Worm (Caenorhabditis elegans) whole organism, L4 larva: ENCODE data around the gene C05E4.15.
A peak's percentile ranks its signal among the peaks of the same experiment; 100 is the strongest.

ENCODE experiments used
- F10B5.3 ChIP-seq: sonication (generic microtip); optimal IDR thresholded peaks from 2 replicates; lab custom pipeline; 2016; ENCODE audit warnings: mild to moderate bottlenecking, missing genetic modification characterization, missing compliant biosample characterization
- F26F4.8 ChIP-seq: fragments of 200-800 bp; sonication (Bioruptor generic); conservative IDR thresholded peaks from 2 replicates; pipeline ENCODE4 v1.3.6; 2022; ENCODE audit warnings: missing genetic modification characterization, missing compliant biosample characterization
- F37D6.2 ChIP-seq: sonication (generic microtip); optimal IDR thresholded peaks from 2 replicates; lab custom pipeline; 2016; ENCODE audit warnings: mild to moderate bottlenecking, missing genetic modification characterization, missing compliant biosample characterization
- R02D3.7 ChIP-seq: fragments of 150-350 bp; sonication (generic microtip); optimal IDR thresholded peaks from 3 replicates; lab custom pipeline; 2014; ENCODE audit warnings: missing biosample characterization, missing genetic modification characterization
- T20F7.1 ChIP-seq: fragments of 200-800 bp; sonication (Bioruptor generic); optimal IDR thresholded peaks from 2 replicates; lab custom pipeline; 2018; ENCODE audit warnings: mild to moderate bottlenecking, missing genetic modification characterization, missing compliant biosample characterization
- T26A8.4 ChIP-seq: fragments of 200-800 bp; sonication (Bioruptor generic); IDR thresholded peaks from 2 replicates; pipeline ENCODE4 v1.3.6; 2022; ENCODE audit warnings: missing genetic modification characterization, missing compliant biosample characterization
- ZK546.5 ChIP-seq, 2 experiments: sonication (generic microtip); optimal IDR thresholded peaks; 2 replicates each; lab custom pipeline; 2017; ENCODE audit warnings: missing biosample characterization in 2 of 2, missing genetic modification characterization in 2 of 2
- arid-1 ChIP-seq: fragments of 200-800 bp; sonication (Bioruptor generic); conservative IDR thresholded peaks from 2 replicates; pipeline ENCODE4 v1.3.6; 2022; ENCODE audit warnings: missing genetic modification reagents, missing genetic modification characterization, missing compliant biosample characterization
- attf-4 ChIP-seq: sonication (generic microtip); optimal IDR thresholded peaks from 3 replicates; lab custom pipeline; 2017; ENCODE audit warnings: missing biosample characterization, missing genetic modification characterization
- ceh-28 ChIP-seq: fragments of 150-350 bp; optimal IDR thresholded peaks from 2 replicates; lab custom pipeline; 2014; ENCODE audit warnings: missing biosample characterization, missing genetic modification reagents, missing genetic modification characterization
- ceh-32 ChIP-seq: sonication (generic microtip); optimal IDR thresholded peaks from 2 replicates; lab custom pipeline; 2016; ENCODE audit warnings: mild to moderate bottlenecking, missing genetic modification characterization, missing compliant biosample characterization; ENCODE audit not compliant: poor library complexity
- ceh-82 ChIP-seq: sonication (generic microtip); optimal IDR thresholded peaks from 2 replicates; lab custom pipeline; 2017; ENCODE audit warnings: missing biosample characterization, missing genetic modification characterization
- cey-2 ChIP-seq: sonication (generic microtip); optimal IDR thresholded peaks from 3 replicates; lab custom pipeline; 2017; ENCODE audit warnings: missing genetic modification characterization, mild to moderate bottlenecking, missing compliant biosample characterization, antibody characterized with exemption, borderline replicate concordance; ENCODE audit not compliant: insufficient read depth
- daf-16 ChIP-seq, 3 experiments: sonication (generic microtip); optimal IDR thresholded peaks; 2 replicates each; lab custom pipeline; 2016 to 2017; ENCODE audit warnings: missing genetic modification characterization in 3 of 3, missing genetic modification reagents in 3 of 3, mild to moderate bottlenecking in 2 of 3, missing compliant biosample characterization in 2 of 3, missing biosample characterization in 1 of 3, moderate library complexity in 1 of 3
- dmd-8 ChIP-seq: fragments of 200-800 bp; sonication (Bioruptor generic); IDR thresholded peaks from 2 replicates; pipeline ENCODE4 v1.3.6; 2022; ENCODE audit warnings: missing genetic modification characterization, missing compliant biosample characterization
- dmd-9 ChIP-seq: fragments of 200-800 bp; sonication (Bioruptor generic); IDR thresholded peaks from 2 replicates; pipeline ENCODE4 v1.3.6; 2022; ENCODE audit warnings: missing genetic modification reagents, missing genetic modification characterization, missing compliant biosample characterization
- duxl-1 ChIP-seq: sonication (generic microtip); optimal IDR thresholded peaks from 2 replicates; lab custom pipeline; 2016; ENCODE audit warnings: mild to moderate bottlenecking, missing genetic modification characterization, moderate library complexity, missing compliant biosample characterization; ENCODE audit not compliant: poor library complexity
- fkh-10 ChIP-seq: fragments of 150-350 bp; optimal IDR thresholded peaks from 2 replicates; lab custom pipeline; 2014; ENCODE audit warnings: missing biosample characterization, missing genetic modification reagents, missing genetic modification characterization
- gei-8 ChIP-seq: fragments of 200-800 bp; sonication (Bioruptor generic); optimal IDR thresholded peaks from 2 replicates; lab custom pipeline; 2018; ENCODE audit warnings: mild to moderate bottlenecking, missing genetic modification characterization, missing compliant biosample characterization
- hif-1 ChIP-seq, 2 experiments: sonication (generic microtip); optimal IDR thresholded peaks; 2 replicates each; lab custom pipeline; 2016 to 2017; ENCODE audit warnings: missing compliant biosample characterization in 2 of 2, missing genetic modification characterization in 2 of 2, missing genetic modification reagents in 2 of 2, missing genotype in 2 of 2, mild to moderate bottlenecking in 1 of 2
- hlh-11 ChIP-seq: fragments of 200-800 bp; sonication (Bioruptor generic); optimal IDR thresholded peaks from 2 replicates; lab custom pipeline; 2018; ENCODE audit warnings: mild to moderate bottlenecking, missing genetic modification characterization, missing compliant biosample characterization
- hlh-30 ChIP-seq: sonication (generic microtip); optimal IDR thresholded peaks from 2 replicates; lab custom pipeline; 2017; ENCODE audit warnings: antibody characterized with exemption, mild to moderate bottlenecking, missing genetic modification characterization, missing compliant biosample characterization; ENCODE audit not compliant: insufficient read depth
- hmg-1.1 ChIP-seq: fragments of 200-800 bp; sonication (Bioruptor generic); IDR thresholded peaks from 2 replicates; pipeline ENCODE4 v1.3.6; 2022; ENCODE audit warnings: missing genetic modification reagents, missing genetic modification characterization, missing compliant biosample characterization
- lim-7 ChIP-seq: fragments of 200-800 bp; sonication (Bioruptor generic); IDR thresholded peaks from 2 replicates; pipeline ENCODE4 v1.3.6; 2022; ENCODE audit warnings: missing genetic modification characterization, missing compliant biosample characterization
- lin-1 ChIP-seq: fragments of 200-800 bp; sonication (Bioruptor generic); IDR thresholded peaks from 2 replicates; pipeline ENCODE4 v1.3.6; 2022; ENCODE audit warnings: missing genetic modification reagents, missing genetic modification characterization, missing compliant biosample characterization
- lin-15B ChIP-seq: fragments of 150-350 bp; sonication (generic microtip); optimal IDR thresholded peaks from 3 replicates; lab custom pipeline; 2014; ENCODE audit warnings: missing biosample characterization, missing genetic modification characterization
- lin-38 ChIP-seq: fragments of 200-800 bp; sonication (Bioruptor generic); IDR thresholded peaks from 2 replicates; pipeline ENCODE4 v1.3.6; 2022; ENCODE audit warnings: missing genetic modification reagents, missing genetic modification characterization, missing compliant biosample characterization
- lir-3 ChIP-seq: sonication (generic microtip); optimal IDR thresholded peaks from 2 replicates; lab custom pipeline; 2016; ENCODE audit warnings: mild to moderate bottlenecking, missing genetic modification characterization, missing compliant biosample characterization
- lsy-2 ChIP-seq, 2 experiments: fragments of 150-350 bp in 1 of 2; sonication (generic microtip) in 1 of 2; optimal IDR thresholded peaks; 2 replicates each; lab custom pipeline; 2014 to 2017; ENCODE audit warnings: missing biosample characterization in 2 of 2, missing genetic modification characterization in 2 of 2
- madf-5 ChIP-seq, 2 experiments: fragments of 200-800 bp; sonication (Bioruptor generic); IDR thresholded peaks; 2 replicates each; pipeline ENCODE4 v1.3.6; 2022; ENCODE audit warnings: missing compliant biosample characterization in 2 of 2, missing genetic modification characterization in 2 of 2
- mdl-1 ChIP-seq, 2 experiments: fragments of 150-350 bp in 1 of 2; sonication (generic microtip) in 1 of 2; optimal IDR thresholded peaks; 2 replicates each; lab custom pipeline; 2014 to 2017; ENCODE audit warnings: missing biosample characterization in 2 of 2, missing genetic modification characterization in 2 of 2
- mes-2 ChIP-seq: sonication (generic microtip); optimal IDR thresholded peaks from 2 replicates; lab custom pipeline; 2016; ENCODE audit warnings: missing genotype, mild to moderate bottlenecking, missing genetic modification characterization, missing compliant biosample characterization; ENCODE audit not compliant: poor library complexity, severe bottlenecking
- mxl-2 ChIP-seq: fragments of 200-800 bp; sonication (Bioruptor generic); conservative IDR thresholded peaks from 2 replicates; pipeline ENCODE4 v1.3.6; 2022; ENCODE audit warnings: missing genetic modification reagents, missing genetic modification characterization, missing compliant biosample characterization
- nhr-42 ChIP-seq: fragments of 200-800 bp; sonication (Bioruptor generic); IDR thresholded peaks from 2 replicates; pipeline ENCODE4 v1.3.6; 2022; ENCODE audit warnings: missing genetic modification characterization, missing compliant biosample characterization
- nhr-6 ChIP-seq: fragments of 150-350 bp; optimal IDR thresholded peaks from 2 replicates; lab custom pipeline; 2014; ENCODE audit warnings: missing biosample characterization, missing genetic modification characterization
- nhr-77 ChIP-seq: fragments of 150-350 bp; optimal IDR thresholded peaks from 2 replicates; lab custom pipeline; 2014; ENCODE audit warnings: missing biosample characterization, missing genetic modification characterization
- pha-4 ChIP-seq, 2 experiments: fragments of 150-350 bp in 1 of 2; fragments of 200-800 bp in 1 of 2; sonication (Bioruptor generic) in 1 of 2; IDR thresholded peaks in 1 of 2; optimal IDR thresholded peaks in 1 of 2; 2 replicates each; pipeline versions ENCODE4 v1.3.6 to Lab custom; 2014 to 2022; ENCODE audit warnings: missing genetic modification characterization in 2 of 2, missing genetic modification reagents in 2 of 2, missing biosample characterization in 1 of 2, missing compliant biosample characterization in 1 of 2
- php-3 ChIP-seq: fragments of 200-800 bp; sonication (Bioruptor generic); IDR thresholded peaks from 2 replicates; pipeline ENCODE4 v1.3.6; 2022; ENCODE audit warnings: missing genetic modification reagents, missing genetic modification characterization, missing compliant biosample characterization
- pqm-1 ChIP-seq: sonication (generic microtip); optimal IDR thresholded peaks from 2 replicates; lab custom pipeline; 2017; ENCODE audit warnings: missing biosample characterization, missing genetic modification characterization
- rbr-2 ChIP-seq: sonication (generic microtip); optimal IDR thresholded peaks from 2 replicates; lab custom pipeline; 2016; ENCODE audit warnings: missing genotype, missing genetic modification characterization, missing compliant biosample characterization
- sdz-12 ChIP-seq: fragments of 200-800 bp; sonication (Bioruptor generic); optimal IDR thresholded peaks from 2 replicates; lab custom pipeline; 2018; ENCODE audit warnings: mild to moderate bottlenecking, missing genetic modification characterization, missing compliant biosample characterization
- set-16 ChIP-seq: fragments of 200-800 bp; sonication (Bioruptor generic); IDR thresholded peaks from 2 replicates; pipeline ENCODE4 v1.3.6; 2022; ENCODE audit warnings: missing genetic modification reagents, missing genetic modification characterization, missing compliant biosample characterization
- snpc-4 ChIP-seq: fragments of 150-350 bp; optimal IDR thresholded peaks from 2 replicates; lab custom pipeline; 2014; ENCODE audit warnings: missing biosample characterization, missing genetic modification characterization
- spr-3 ChIP-seq: fragments of 200-800 bp; sonication (Bioruptor generic); optimal IDR thresholded peaks from 2 replicates; lab custom pipeline; 2018; ENCODE audit warnings: mild to moderate bottlenecking, missing genetic modification characterization, missing compliant biosample characterization
- tra-1 ChIP-seq: fragments of 200-800 bp; sonication (Bioruptor generic); IDR thresholded peaks from 2 replicates; pipeline ENCODE4 v1.3.6; 2022; ENCODE audit warnings: missing genetic modification reagents, missing genetic modification characterization, missing compliant biosample characterization
- unc-39 ChIP-seq: sonication (generic microtip); optimal IDR thresholded peaks from 2 replicates; lab custom pipeline; 2017; ENCODE audit warnings: missing biosample characterization, missing genetic modification characterization
- zag-1 ChIP-seq: fragments of 150-350 bp; optimal IDR thresholded peaks from 2 replicates; lab custom pipeline; 2014; ENCODE audit warnings: missing biosample characterization, missing genetic modification characterization
- zfp-2 ChIP-seq: sonication (generic microtip); optimal IDR thresholded peaks from 2 replicates; lab custom pipeline; 2016; ENCODE audit warnings: mild to moderate bottlenecking, missing genetic modification characterization, missing compliant biosample characterization
- ztf-7 ChIP-seq: fragments of 150-350 bp; optimal IDR thresholded peaks from 2 replicates; lab custom pipeline; 2014; ENCODE audit warnings: missing biosample characterization, missing genetic modification characterization

The C05E4.15 gene

DNA sequence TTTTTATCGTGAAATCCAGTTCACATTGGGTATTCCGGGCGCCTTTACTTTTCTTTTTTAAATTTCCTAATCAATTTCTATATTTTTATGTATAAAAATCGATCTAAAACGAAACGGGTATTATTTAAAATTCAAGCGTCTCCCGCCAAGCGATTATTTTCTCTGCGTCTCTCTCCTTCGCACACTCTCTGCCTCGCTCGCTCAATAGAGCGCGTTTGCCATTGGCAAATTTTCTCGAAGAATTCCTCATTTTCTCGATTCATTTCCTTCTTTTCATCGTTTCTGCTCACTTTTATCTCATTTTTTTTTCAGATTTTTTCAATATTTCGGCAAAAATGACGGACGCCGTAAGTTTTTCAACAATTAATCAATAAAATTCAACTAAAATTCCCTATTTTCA is 12.1 kb upstream of the C05E4.15 start, which contains the start of gene sti-1 (continued):
- no peak for TF ChIP-seq daf-16 (GFP tag; optimal IDR thresholded peaks at IDR 0.05; lab: Kevin White, UChicago)
- peak; percentile 20 for TF ChIP-seq daf-16 (tag; optimal IDR thresholded peaks at IDR 0.05; lab: Kevin White, UChicago)
- no peak for TF ChIP-seq F10B5.3 (tag; lab: Kevin White, UChicago)
- peak; percentile 72 for TF ChIP-seq hmg-1.1
- TF ChIP-seq gei-8 (GFP tag; lab: Kevin White, UChicago) = no peak
- TF ChIP-seq tra-1 (GFP tag; lab: Robert Waterston, UW) = 0 out of 2 replicates have a peak, but pooled peaks have one; percentile 40
- TF ChIP-seq mdl-1 (tag; optimal IDR thresholded peaks at IDR 0.05; lab: Kevin White, UChicago) = peak in 1 of 2 experiments; percentile 54
- TF ChIP-seq fkh-10 (GFP tag; lab: Kevin White, UChicago) = peak; percentile 35
- no peak for TF ChIP-seq zag-1
- TF ChIP-seq madf-5 (GFP tag; IDR thresholded peaks at IDR 0.05; lab: Robert Waterston, UW) = no peak
- TF ChIP-seq T20F7.1 (GFP tag; lab: Kevin White, UChicago) = no peak
- no peak for TF ChIP-seq ceh-82 (tag; lab: Kevin White, UChicago)
- TF ChIP-seq F37D6.2 (tag; lab: Kevin White, UChicago) = peak; percentile 17
- TF ChIP-seq rbr-2 = peak; percentile 68
- TF ChIP-seq cey-2 = no peak
- peak; percentile 69; the same call in 1 of the 2 replicates for TF ChIP-seq nhr-42 (GFP tag; lab: Robert Waterston, UW)
- TF ChIP-seq ztf-7 = peak; percentile 79
- TF ChIP-seq F26F4.8 (GFP tag; lab: Robert Waterston, UW) = no peak
- peak; percentile 60 for TF ChIP-seq hlh-11 (tag; lab: Kevin White, UChicago)
- peak in 1 of 2 experiments; percentile 90 for TF ChIP-seq lsy-2 (tag; optimal IDR thresholded peaks at IDR 0.05; lab: Kevin White, UChicago)
- no peak for TF ChIP-seq set-16 (GFP tag; lab: Robert Waterston, UW)
- peak; percentile 98 for TF ChIP-seq lin-38 (GFP tag; lab: Robert Waterston, UW)
- TF ChIP-seq ZK546.5 (tag; optimal IDR thresholded peaks at IDR 0.05; lab: Kevin White, UChicago) = no peak
- no peak for TF ChIP-seq lir-3 (tag; lab: Kevin White, UChicago)
- TF ChIP-seq unc-39 (tag; lab: Kevin White, UChicago) = no peak
- TF ChIP-seq mes-2 = peak; percentile 89
- TF ChIP-seq attf-4 (tag; lab: Kevin White, UChicago) = no peak
- peak; percentile 81 for TF ChIP-seq duxl-1 (tag; lab: Kevin White, UChicago)
- TF ChIP-seq lin-15B (tag; lab: Kevin White, UChicago) = peak; percentile 51
- no peak for TF ChIP-seq dmd-8 (GFP tag; lab: Robert Waterston, UW)
- no peak for TF ChIP-seq lim-7
- no peak for TF ChIP-seq spr-3 (GFP tag; lab: Kevin White, UChicago)
- TF ChIP-seq zfp-2 (tag; lab: Kevin White, UChicago) = no peak
- TF ChIP-seq ceh-32 (tag; lab: Kevin White, UChicago) = no peak
- TF ChIP-seq mxl-2 = no peak
- peak; percentile 55; the same call in 1 of the 2 replicates for TF ChIP-seq T26A8.4 (GFP tag; lab: Robert Waterston, UW)
- TF ChIP-seq hlh-30 (tag; lab: Kevin White, UChicago) = peak; percentile 75
- no peak for TF ChIP-seq arid-1 (GFP tag; lab: Robert Waterston, UW)
- peak; percentile 95 for TF ChIP-seq nhr-77 (tag; lab: Kevin White, UChicago)
- peak; percentile 63; the same call in 1 of the 2 replicates for TF ChIP-seq pha-4 (GFP tag; IDR thresholded peaks at IDR 0.05; lab: Robert Waterston, UW)
- peak; percentile 52 for TF ChIP-seq pha-4 (tag; optimal IDR thresholded peaks at IDR 0.05; lab: Kevin White, UChicago)
- no peak for TF ChIP-seq lin-1
- no peak for TF ChIP-seq R02D3.7 (tag; lab: Kevin White, UChicago)
- TF ChIP-seq sdz-12 = no peak
- no peak for TF ChIP-seq pqm-1
- no peak for TF ChIP-seq ceh-28
- peak in 1 of 2 experiments; percentile 41 for TF ChIP-seq hif-1 (tag; optimal IDR thresholded peaks at IDR 0.05; lab: Kevin White, UChicago)
- no peak for TF ChIP-seq php-3 (GFP tag; lab: Robert Waterston, UW)
- no peak for TF ChIP-seq snpc-4
- peak; percentile 67 for TF ChIP-seq nhr-6 (tag; lab: Kevin White, UChicago)
- no peak for TF ChIP-seq dmd-9
